Worm (Caenorhabditis elegans) whole organism, L4 larva: Measurements from ENCODE around the gene T24B8.4.
A peak's percentile ranks its signal among the peaks of the same experiment; 100 is the strongest.

Experiments
- F10B5.3 ChIP-seq: sonication (generic microtip); optimal IDR thresholded peaks from 2 replicates; lab custom pipeline; 2016; ENCODE audit warnings: mild to moderate bottlenecking, missing genetic modification characterization, missing compliant biosample characterization
- F26F4.8 ChIP-seq: fragments of 200-800 bp; sonication (Bioruptor generic); conservative IDR thresholded peaks from 2 replicates; pipeline ENCODE4 v1.3.6; 2022; ENCODE audit warnings: missing genetic modification characterization, missing compliant biosample characterization
- T20F7.1 ChIP-seq: fragments of 200-800 bp; sonication (Bioruptor generic); optimal IDR thresholded peaks from 2 replicates; lab custom pipeline; 2018; ENCODE audit warnings: mild to moderate bottlenecking, missing genetic modification characterization, missing compliant biosample characterization
- Y105C5A.15 ChIP-seq: fragments of 200-800 bp; sonication (Bioruptor generic); IDR thresholded peaks from 2 replicates; pipeline ENCODE4 v1.3.6; 2022; ENCODE audit warnings: missing genetic modification characterization, missing compliant biosample characterization
- ZK337.2 ChIP-seq: fragments of 200-800 bp; sonication (Bioruptor generic); IDR thresholded peaks from 2 replicates; pipeline ENCODE4 v1.3.6; 2022; ENCODE audit warnings: missing genetic modification reagents, missing genetic modification characterization, missing compliant biosample characterization
- ZK546.5 ChIP-seq, 2 experiments: sonication (generic microtip); optimal IDR thresholded peaks; 2 replicates each; lab custom pipeline; 2017; ENCODE audit warnings: missing biosample characterization in 2 of 2, missing genetic modification characterization in 2 of 2
- aly-2 ChIP-seq: sonication (generic microtip); optimal IDR thresholded peaks from 2 replicates; lab custom pipeline; 2018; ENCODE audit warnings: missing biosample characterization, missing genetic modification characterization
- ama-1 ChIP-seq: fragments of 150-350 bp; optimal IDR thresholded peaks from 2 replicates; lab custom pipeline; 2014; ENCODE audit warnings: inconsistent platforms, mixed read lengths
- ceh-28 ChIP-seq: fragments of 150-350 bp; optimal IDR thresholded peaks from 2 replicates; lab custom pipeline; 2014; ENCODE audit warnings: missing biosample characterization, missing genetic modification reagents, missing genetic modification characterization
- ceh-32 ChIP-seq: sonication (generic microtip); optimal IDR thresholded peaks from 2 replicates; lab custom pipeline; 2016; ENCODE audit warnings: mild to moderate bottlenecking, missing genetic modification characterization, missing compliant biosample characterization; ENCODE audit not compliant: poor library complexity
- ceh-62 ChIP-seq: sonication (generic microtip); optimal IDR thresholded peaks from 2 replicates; lab custom pipeline; 2017; ENCODE audit warnings: missing biosample characterization, missing genetic modification characterization
- ceh-82 ChIP-seq: sonication (generic microtip); optimal IDR thresholded peaks from 2 replicates; lab custom pipeline; 2017; ENCODE audit warnings: missing biosample characterization, missing genetic modification characterization
- ces-1 ChIP-seq: fragments of 150-350 bp; sonication (generic microtip); optimal IDR thresholded peaks from 4 replicates; lab custom pipeline; 2014; ENCODE audit warnings: missing biosample characterization, missing genetic modification reagents, missing genetic modification characterization
- ctbp-1 ChIP-seq: fragments of 200-800 bp; sonication (Bioruptor generic); IDR thresholded peaks from 2 replicates; pipeline ENCODE4 v1.3.6; 2022; ENCODE audit warnings: missing genetic modification reagents, missing genetic modification characterization, missing compliant biosample characterization
- daf-12 ChIP-seq: fragments of 150-350 bp; optimal IDR thresholded peaks from 2 replicates; lab custom pipeline; 2014; ENCODE audit warnings: missing biosample characterization, missing genetic modification reagents, missing genetic modification characterization
- daf-16 ChIP-seq, 3 experiments: sonication (generic microtip); optimal IDR thresholded peaks; 2 replicates each; lab custom pipeline; 2016 to 2017; ENCODE audit warnings: missing genetic modification characterization in 3 of 3, missing genetic modification reagents in 3 of 3, mild to moderate bottlenecking in 2 of 3, missing compliant biosample characterization in 2 of 3, missing biosample characterization in 1 of 3, moderate library complexity in 1 of 3
- daf-8 ChIP-seq: fragments of 200-800 bp; sonication (Bioruptor generic); IDR thresholded peaks from 2 replicates; pipeline ENCODE4 v1.3.6; 2022; ENCODE audit warnings: missing genetic modification characterization, missing compliant biosample characterization
- dmd-8 ChIP-seq: fragments of 200-800 bp; sonication (Bioruptor generic); IDR thresholded peaks from 2 replicates; pipeline ENCODE4 v1.3.6; 2022; ENCODE audit warnings: missing genetic modification characterization, missing compliant biosample characterization
- dve-1 ChIP-seq: sonication (generic microtip); optimal IDR thresholded peaks from 2 replicates; lab custom pipeline; 2017; ENCODE audit warnings: antibody characterized with exemption, mild to moderate bottlenecking, missing genetic modification characterization, missing compliant biosample characterization; ENCODE audit not compliant: insufficient read depth
- hmg-1.1 ChIP-seq: fragments of 200-800 bp; sonication (Bioruptor generic); IDR thresholded peaks from 2 replicates; pipeline ENCODE4 v1.3.6; 2022; ENCODE audit warnings: missing genetic modification reagents, missing genetic modification characterization, missing compliant biosample characterization
- lim-7 ChIP-seq: fragments of 200-800 bp; sonication (Bioruptor generic); IDR thresholded peaks from 2 replicates; pipeline ENCODE4 v1.3.6; 2022; ENCODE audit warnings: missing genetic modification characterization, missing compliant biosample characterization
- lin-1 ChIP-seq: fragments of 200-800 bp; sonication (Bioruptor generic); IDR thresholded peaks from 2 replicates; pipeline ENCODE4 v1.3.6; 2022; ENCODE audit warnings: missing genetic modification reagents, missing genetic modification characterization, missing compliant biosample characterization
- lin-39 ChIP-seq: fragments of 150-350 bp; optimal IDR thresholded peaks from 2 replicates; lab custom pipeline; 2014; ENCODE audit warnings: missing biosample characterization, missing genetic modification reagents, missing genetic modification characterization
- lir-3 ChIP-seq: sonication (generic microtip); optimal IDR thresholded peaks from 2 replicates; lab custom pipeline; 2016; ENCODE audit warnings: mild to moderate bottlenecking, missing genetic modification characterization, missing compliant biosample characterization
- mdt-29 ChIP-seq: fragments of 200-800 bp; sonication (Bioruptor generic); IDR thresholded peaks from 2 replicates; pipeline ENCODE4 v1.3.6; 2022; ENCODE audit warnings: missing genetic modification reagents, missing genetic modification characterization, missing compliant biosample characterization
- mep-1 ChIP-seq: fragments of 150-350 bp; sonication (generic microtip); optimal IDR thresholded peaks from 3 replicates; lab custom pipeline; 2014; ENCODE audit warnings: missing biosample characterization, missing genetic modification characterization
- mes-2 ChIP-seq: sonication (generic microtip); optimal IDR thresholded peaks from 2 replicates; lab custom pipeline; 2016; ENCODE audit warnings: missing genotype, mild to moderate bottlenecking, missing genetic modification characterization, missing compliant biosample characterization; ENCODE audit not compliant: poor library complexity, severe bottlenecking
- mxl-3 ChIP-seq: fragments of 200-800 bp; sonication (Bioruptor generic); optimal IDR thresholded peaks from 2 replicates; lab custom pipeline; 2018; ENCODE audit warnings: mild to moderate bottlenecking, missing genetic modification characterization, missing compliant biosample characterization
- nhr-10 ChIP-seq: fragments of 150-350 bp; optimal IDR thresholded peaks from 2 replicates; lab custom pipeline; 2014; ENCODE audit warnings: missing biosample characterization, missing genetic modification characterization
- nhr-102 ChIP-seq: sonication (generic microtip); optimal IDR thresholded peaks from 2 replicates; lab custom pipeline; 2016; ENCODE audit warnings: mild to moderate bottlenecking, missing genetic modification characterization, moderate library complexity, missing compliant biosample characterization
- nhr-111 ChIP-seq: fragments of 200-800 bp; sonication (Bioruptor generic); optimal IDR thresholded peaks from 2 replicates; lab custom pipeline; 2018; ENCODE audit warnings: mild to moderate bottlenecking, missing genetic modification characterization, missing compliant biosample characterization
- nhr-237 ChIP-seq: sonication (generic microtip); optimal IDR thresholded peaks from 2 replicates; lab custom pipeline; 2017; ENCODE audit warnings: missing biosample characterization, missing genetic modification characterization
- nhr-25 ChIP-seq: sonication (generic microtip); optimal IDR thresholded peaks from 2 replicates; lab custom pipeline; 2017; ENCODE audit warnings: missing genetic modification characterization, mild to moderate bottlenecking, missing compliant biosample characterization, antibody characterized with exemption, moderate library complexity, borderline replicate concordance; ENCODE audit not compliant: insufficient read depth
- nhr-28 ChIP-seq: fragments of 150-350 bp; optimal IDR thresholded peaks from 2 replicates; lab custom pipeline; 2014; ENCODE audit warnings: missing biosample characterization, missing genetic modification characterization
- nhr-42 ChIP-seq: fragments of 200-800 bp; sonication (Bioruptor generic); IDR thresholded peaks from 2 replicates; pipeline ENCODE4 v1.3.6; 2022; ENCODE audit warnings: missing genetic modification characterization, missing compliant biosample characterization
- nhr-76 ChIP-seq: fragments of 150-350 bp; optimal IDR thresholded peaks from 2 replicates; lab custom pipeline; 2014; ENCODE audit warnings: missing biosample characterization, missing genetic modification characterization
- pha-4 ChIP-seq, 2 experiments: fragments of 150-350 bp in 1 of 2; fragments of 200-800 bp in 1 of 2; sonication (Bioruptor generic) in 1 of 2; IDR thresholded peaks in 1 of 2; optimal IDR thresholded peaks in 1 of 2; 2 replicates each; pipeline versions ENCODE4 v1.3.6 to Lab custom; 2014 to 2022; ENCODE audit warnings: missing genetic modification characterization in 2 of 2, missing genetic modification reagents in 2 of 2, missing biosample characterization in 1 of 2, missing compliant biosample characterization in 1 of 2
- pqm-1 ChIP-seq: sonication (generic microtip); optimal IDR thresholded peaks from 2 replicates; lab custom pipeline; 2017; ENCODE audit warnings: missing biosample characterization, missing genetic modification characterization
- set-16 ChIP-seq: fragments of 200-800 bp; sonication (Bioruptor generic); IDR thresholded peaks from 2 replicates; pipeline ENCODE4 v1.3.6; 2022; ENCODE audit warnings: missing genetic modification reagents, missing genetic modification characterization, missing compliant biosample characterization
- skn-1 ChIP-seq: fragments of 150-350 bp; optimal IDR thresholded peaks from 2 replicates; lab custom pipeline; 2014; ENCODE audit warnings: missing biosample characterization, missing genetic modification characterization
- snpc-1.2 ChIP-seq: fragments of 200-800 bp; sonication (Bioruptor generic); IDR thresholded peaks from 2 replicates; pipeline ENCODE4 v1.3.6; 2022; ENCODE audit warnings: missing genetic modification reagents, missing genetic modification characterization, missing compliant biosample characterization
- snpc-4 ChIP-seq: fragments of 150-350 bp; optimal IDR thresholded peaks from 2 replicates; lab custom pipeline; 2014; ENCODE audit warnings: missing biosample characterization, missing genetic modification characterization
- spr-1 ChIP-seq: sonication (generic microtip); optimal IDR thresholded peaks from 2 replicates; lab custom pipeline; 2016; ENCODE audit warnings: mild to moderate bottlenecking, missing genetic modification characterization, missing compliant biosample characterization
- spr-3 ChIP-seq: fragments of 200-800 bp; sonication (Bioruptor generic); optimal IDR thresholded peaks from 2 replicates; lab custom pipeline; 2018; ENCODE audit warnings: mild to moderate bottlenecking, missing genetic modification characterization, missing compliant biosample characterization
- tag-97 ChIP-seq: fragments of 200-800 bp; sonication (Bioruptor generic); IDR thresholded peaks from 2 replicates; pipeline ENCODE4 v1.3.6; 2022; ENCODE audit warnings: missing genetic modification characterization, missing compliant biosample characterization
- unc-130 ChIP-seq: sonication (generic microtip); optimal IDR thresholded peaks from 2 replicates; lab custom pipeline; 2016; ENCODE audit warnings: missing genetic modification reagents, missing genetic modification characterization, missing compliant biosample characterization
- unc-39 ChIP-seq: sonication (generic microtip); optimal IDR thresholded peaks from 2 replicates; lab custom pipeline; 2017; ENCODE audit warnings: missing biosample characterization, missing genetic modification characterization
- vab-7 ChIP-seq: fragments of 200-800 bp; sonication (Bioruptor generic); IDR thresholded peaks from 2 replicates; pipeline ENCODE4 v1.3.6; 2022; ENCODE audit warnings: missing genetic modification reagents, missing genetic modification characterization, missing compliant biosample characterization
- zfp-2 ChIP-seq: sonication (generic microtip); optimal IDR thresholded peaks from 2 replicates; lab custom pipeline; 2016; ENCODE audit warnings: mild to moderate bottlenecking, missing genetic modification characterization, missing compliant biosample characterization
- ztf-11 ChIP-seq: fragments of 150-350 bp; optimal IDR thresholded peaks from 2 replicates; lab custom pipeline; 2014; ENCODE audit warnings: missing biosample characterization, missing genetic modification characterization
- ztf-7 ChIP-seq: fragments of 150-350 bp; optimal IDR thresholded peaks from 2 replicates; lab custom pipeline; 2014; ENCODE audit warnings: missing biosample characterization, missing genetic modification characterization

The T24B8.4 gene

ce11 chrII:9054604-9055003, 16.0 kb downstream of the T24B8.4 start, which contains the start of gene chmp-7:
TSS of gene chmp-7 (plus strand) at chrII:9054972.
- TF ChIP-seq mes-2: peak; percentile 92
- TF ChIP-seq ces-1 (GFP tag; lab: Kevin White, UChicago): no peak
- no peak for TF ChIP-seq nhr-10 (tag; lab: Kevin White, UChicago)
- TF ChIP-seq lim-7 (GFP tag; lab: Robert Waterston, UW): no peak
- TF ChIP-seq F26F4.8 (GFP tag; lab: Robert Waterston, UW): no peak
- no peak for TF ChIP-seq snpc-4 (tag; lab: Kevin White, UChicago)
- no peak for TF ChIP-seq unc-39 (tag; lab: Kevin White, UChicago)
- no peak for TF ChIP-seq T20F7.1 (GFP tag; lab: Kevin White, UChicago)
- TF ChIP-seq ceh-32: no peak
- TF ChIP-seq lir-3 (tag; lab: Kevin White, UChicago): no peak
- TF ChIP-seq daf-12 (tag; lab: Kevin White, UChicago): no peak
- no peak for TF ChIP-seq ZK337.2 (GFP tag; lab: Robert Waterston, UW)
- 0 out of 2 replicates have a peak, but pooled peaks have one; percentile 15 for TF ChIP-seq Y105C5A.15 (GFP tag; lab: Robert Waterston, UW)
- peak; percentile 81 for TF ChIP-seq hmg-1.1 (GFP tag; lab: Robert Waterston, UW)
- no peak for TF ChIP-seq dmd-8 (GFP tag; lab: Robert Waterston, UW)
- TF ChIP-seq ctbp-1 (GFP tag; lab: Robert Waterston, UW): peak; percentile 50; the same call in 1 of the 2 replicates
- no peak for TF ChIP-seq nhr-76 (tag; lab: Kevin White, UChicago)
- peak; percentile 64; the same call in 1 of the 2 replicates for TF ChIP-seq nhr-42 (GFP tag; lab: Robert Waterston, UW)
- peak; percentile 71 for TF ChIP-seq ama-1 (lab: Kevin White, UChicago)
- no peak for TF ChIP-seq lin-1 (GFP tag; lab: Robert Waterston, UW)
- TF ChIP-seq ceh-28 (tag; lab: Kevin White, UChicago): no peak
- no peak for TF ChIP-seq dve-1
- peak; percentile 75 for TF ChIP-seq unc-130 (GFP tag; lab: Kevin White, UChicago)
- no peak for TF ChIP-seq lin-39 (tag; lab: Kevin White, UChicago)
- TF ChIP-seq ztf-7 (tag; lab: Kevin White, UChicago): no peak
- TF ChIP-seq daf-8 (GFP tag; lab: Robert Waterston, UW): no peak
- no peak for TF ChIP-seq aly-2 (tag; lab: Kevin White, UChicago)
- TF ChIP-seq skn-1 (tag; lab: Kevin White, UChicago): no peak
- peak; percentile 57 for TF ChIP-seq nhr-25 (tag; lab: Kevin White, UChicago)
- no peak for TF ChIP-seq ceh-62 (tag; lab: Kevin White, UChicago)
- no peak for TF ChIP-seq nhr-102 (tag; lab: Kevin White, UChicago)
- no peak for TF ChIP-seq ZK546.5 (tag; optimal IDR thresholded peaks at IDR 0.05; lab: Kevin White, UChicago)
- TF ChIP-seq mdt-29 (GFP tag; lab: Robert Waterston, UW): no peak
- TF ChIP-seq mxl-3 (GFP tag; lab: Kevin White, UChicago): peak; percentile 44
- no peak for TF ChIP-seq set-16 (GFP tag; lab: Robert Waterston, UW)
- TF ChIP-seq mep-1 (tag; lab: Kevin White, UChicago): peak; percentile 92
- TF ChIP-seq nhr-28: peak; percentile 79
- no peak for TF ChIP-seq ztf-11 (tag; lab: Kevin White, UChicago)
- TF ChIP-seq zfp-2 (tag; lab: Kevin White, UChicago): no peak
- TF ChIP-seq snpc-1.2 (GFP tag; lab: Robert Waterston, UW): peak; percentile 55; the same call in 1 of the 2 replicates
- no peak for TF ChIP-seq pha-4 (GFP tag; IDR thresholded peaks at IDR 0.05; lab: Robert Waterston, UW)
- peak; percentile 89 for TF ChIP-seq pha-4 (tag; optimal IDR thresholded peaks at IDR 0.05; lab: Kevin White, UChicago)
- TF ChIP-seq spr-1 (tag; lab: Kevin White, UChicago): peak; percentile 37
- TF ChIP-seq spr-3 (GFP tag; lab: Kevin White, UChicago): no peak
- TF ChIP-seq nhr-237: no peak
- no peak; the same call in 1 of the 2 replicates for TF ChIP-seq vab-7 (GFP tag; lab: Robert Waterston, UW)
- no peak for TF ChIP-seq F10B5.3 (tag; lab: Kevin White, UChicago)
- no peak for TF ChIP-seq daf-16 (GFP tag; optimal IDR thresholded peaks at IDR 0.05; lab: Kevin White, UChicago)
- TF ChIP-seq daf-16 (tag; optimal IDR thresholded peaks at IDR 0.05; lab: Kevin White, UChicago): peak; percentile 68
- peak; percentile 17 for TF ChIP-seq pqm-1 (tag; lab: Kevin White, UChicago)
- no peak for TF ChIP-seq ceh-82
- no peak for TF ChIP-seq tag-97 (GFP tag; lab: Robert Waterston, UW)
- no peak for TF ChIP-seq nhr-111 (GFP tag; lab: Kevin White, UChicago)
